Fruit fly (Drosophila melanogaster): Measurements from ENCODE around the gene MED30.

Gene MED30

dm6 chr3L:621097-621967 lies 32.6 kb downstream of the MED30 start (continued):
- TF ChIP-seq ara (GFP tag; IDR thresholded peaks at IDR 0.05) (peak; percentile 91), CG18619 (GFP tag; optimal IDR thresholded peaks at IDR 0.05) (peak; percentile 61), Fer1 (GFP tag; optimal IDR thresholded peaks at IDR 0.05) (peak; percentile 4), cas (GFP tag; IDR thresholded peaks at IDR 0.05) (no peak), repo (GFP tag; optimal IDR thresholded peaks at IDR 0.05) (peak; percentile 60), CG5953 (GFP tag; IDR thresholded peaks at IDR 0.05) (no peak), danr (GFP tag; IDR thresholded peaks at IDR 0.05) (no peak), Dek (tag; optimal IDR thresholded peaks at IDR 0.05) (no peak), nerfin-2 (GFP tag; IDR thresholded peaks at IDR 0.05; ENCODE audit: partially characterized antibody) (no peak), dan (GFP tag; IDR thresholded peaks at IDR 0.05) (peak; percentile 83), ttk (GFP tag; IDR thresholded peaks at IDR 0.05) (peak; percentile 48; the same call in 1 of the 2 replicates), tll (GFP tag; optimal IDR thresholded peaks at IDR 0.05) (peak; percentile 49 to 82), ase (GFP tag; IDR thresholded peaks at IDR 0.05) (no peak; the same call in 2 of the 3 replicates), eyg (GFP tag; optimal IDR thresholded peaks at IDR 0.05) (no peak), Oli (tag; optimal IDR thresholded peaks at IDR 0.05) (peak; percentile 83), CG14965 (GFP tag; optimal IDR thresholded peaks at IDR 0.05; ENCODE audit: borderline replicate concordance) (no peak), ind (GFP tag; optimal IDR thresholded peaks at IDR 0.05) (peak; percentile 55), H15 (GFP tag; IDR thresholded peaks at IDR 0.05) (peak; percentile 62; the same call in 2 of the 3 replicates), NC2β (GFP tag; optimal IDR thresholded peaks at IDR 0.05) (peak; percentile 76), tin (GFP tag; optimal IDR thresholded peaks at IDR 0.05) (peak; percentile 85), CG4360 (GFP tag; IDR thresholded peaks at IDR 0.05) (peak; percentile 52), yki (optimal IDR thresholded peaks at IDR 0.05) (no peak), dimm (GFP tag; IDR thresholded peaks at IDR 0.05) (peak; percentile 51; the same call in 1 of the 2 replicates), wor (GFP tag; IDR thresholded peaks at IDR 0.05) (peak; percentile 64), CG32767 (GFP tag; IDR thresholded peaks at IDR 0.05) (peak; percentile 56; the same call in 1 of the 2 replicates), CG14860 (GFP tag; IDR thresholded peaks at IDR 0.05; ENCODE audit: partially characterized antibody) (no peak), CG1602 (GFP tag; optimal IDR thresholded peaks at IDR 0.05) (peak; percentile 82), CG17328 (GFP tag; IDR thresholded peaks at IDR 0.05) (peak; percentile 89), CG7928 (GFP tag; optimal IDR thresholded peaks at IDR 0.05) (no peak), CG3726 (GFP tag; IDR thresholded peaks at IDR 0.05) (no peak), CG8944 (GFP tag; optimal IDR thresholded peaks at IDR 0.05) (peak; percentile 63), stc (GFP tag; IDR thresholded peaks at IDR 0.05) (peak; percentile 28; the same call in 1 of the 2 replicates), CG12391 (tag; optimal IDR thresholded peaks at IDR 0.05) (peak; percentile 86), ems (GFP tag; optimal IDR thresholded peaks at IDR 0.05) (peak; percentile 59), wdn (GFP tag; IDR thresholded peaks at IDR 0.05) (no peak), CG17186 (GFP tag; optimal IDR thresholded peaks at IDR 0.05) (peak; percentile 37), NK7.1 (GFP tag; optimal IDR thresholded peaks at IDR 0.05) (peak; percentile 17), Doc3 (GFP tag; IDR thresholded peaks at IDR 0.05; ENCODE audit: partially characterized antibody) (no peak), ham (GFP tag; IDR thresholded peaks at IDR 0.05) (no peak), p53 (GFP tag; optimal IDR thresholded peaks at IDR 0.05) (no peak), CG12236 (GFP tag; optimal IDR thresholded peaks at IDR 0.05) (peak; percentile 79), ap (GFP tag; IDR thresholded peaks at IDR 0.05) (no peak), Jarid2 (GFP tag; optimal IDR thresholded peaks at IDR 0.05) (peak; percentile 15), oc (tag; optimal IDR thresholded peaks at IDR 0.05) (peak; percentile 80), sens-2 (GFP tag; IDR thresholded peaks at IDR 0.05) (peak; percentile 60), Poxn (GFP tag; IDR thresholded peaks at IDR 0.05) (no peak), CG3407 (GFP tag; optimal IDR thresholded peaks at IDR 0.05) (peak; percentile 63), crol (GFP tag; IDR thresholded peaks at IDR 0.05) (peak; percentile 73; the same call in 1 of the 2 replicates), CG17802 (tag; optimal IDR thresholded peaks at IDR 0.05) (peak; percentile 31), exex (tag; optimal IDR thresholded peaks at IDR 0.05) (no peak)

All from whole organism, embryonic.